Fruit fly (Drosophila melanogaster): ENCODE measurements around the gene SMC1.
A peak's percentile ranks its signal among the peaks of the same experiment; 100 is the strongest.

SMC1 gene

dm6 chr3R:24037538-24038265 is 20.4 kb upstream of the SMC1 start, which contains the start of gene spas (continued):
- TF ChIP-seq salr (GFP tag; optimal IDR thresholded peaks at IDR 0.05): peak in 1 of 2 experiments; percentile 46
- peak; percentile 80 for TF ChIP-seq Hr4 (GFP tag; optimal IDR thresholded peaks at IDR 0.05)
- TF ChIP-seq dsx (GFP tag; optimal IDR thresholded peaks at IDR 0.05; ENCODE audit: poor library complexity, severe bottlenecking): peak; percentile 15
- TF ChIP-seq CG8119 (GFP tag; IDR thresholded peaks at IDR 0.05): no peak
- TF ChIP-seq Hr39 (GFP tag; optimal IDR thresholded peaks at IDR 0.05): peak; percentile 86
- TF ChIP-seq CG10669 (GFP tag; optimal IDR thresholded peaks at IDR 0.05): no peak
- no peak for TF ChIP-seq CG16779 (tag; optimal IDR thresholded peaks at IDR 0.05)
- TF ChIP-seq CG6854 (GFP tag; optimal IDR thresholded peaks at IDR 0.05): no peak
- TF ChIP-seq Lpt (GFP tag; optimal IDR thresholded peaks at IDR 0.05): peak; percentile 18

- TF ChIP-seq CG6808 (GFP tag; optimal IDR thresholded peaks at IDR 0.05) (peak; percentile 25), CG7368 (GFP tag; optimal IDR thresholded peaks at IDR 0.05) (no peak), achi (GFP tag; optimal IDR thresholded peaks at IDR 0.05) (peak; percentile 30), svp (GFP tag) (peak; percentile 78), CG6163 (GFP tag; IDR thresholded peaks at IDR 0.05) (peak; percentile 46; the same call in 2 of the 3 replicates), dsx (GFP tag; optimal IDR thresholded peaks at IDR 0.05; ENCODE audit: poor library complexity, severe bottlenecking) (no peak), eg (GFP tag; IDR thresholded peaks at IDR 0.05) (0 out of 3 replicates have a peak, but pooled peaks have one; percentile 11), Sox102F (GFP tag; optimal IDR thresholded peaks at IDR 0.05) (peak; percentile 50), CG6792 (GFP tag; optimal IDR thresholded peaks at IDR 0.05) (peak; percentile 25), CG8632 (GFP tag; optimal IDR thresholded peaks at IDR 0.05) (peak; percentile 13), Eip78C (GFP tag) (peak; percentile 82), Smox (GFP tag; optimal IDR thresholded peaks at IDR 0.05) (no peak), topi (GFP tag; optimal IDR thresholded peaks at IDR 0.05) (no peak), Ets21C (GFP tag; optimal IDR thresholded peaks at IDR 0.05) (no peak), vri (GFP tag; optimal IDR thresholded peaks at IDR 0.05) (peak; percentile 34), CG10669 (GFP tag; optimal IDR thresholded peaks at IDR 0.05) (no peak), CG34406 (GFP tag; optimal IDR thresholded peaks at IDR 0.05) (peak; percentile 14), fd59A (GFP tag; optimal IDR thresholded peaks at IDR 0.05) (no peak), esn (GFP tag; optimal IDR thresholded peaks at IDR 0.05) (peak; percentile 33), CG3919 (GFP tag; optimal IDR thresholded peaks at IDR 0.05) (peak; percentile 9), Eip75B (GFP tag; optimal IDR thresholded peaks at IDR 0.05) (no peak), CG10631 (GFP tag; optimal IDR thresholded peaks at IDR 0.05) (no peak), Sox14 (GFP tag; optimal IDR thresholded peaks at IDR 0.05) (peak; percentile 57), Sox15 (GFP tag; optimal IDR thresholded peaks at IDR 0.05) (no peak), fkh (GFP tag; optimal IDR thresholded peaks at IDR 0.05) (peak; percentile 34), CG1621 (tag; optimal IDR thresholded peaks at IDR 0.05) (no peak), ss (GFP tag; optimal IDR thresholded peaks at IDR 0.05) (peak; percentile 64 to 74), Hr4 (GFP tag; optimal IDR thresholded peaks at IDR 0.05) (no peak), CG6854 (GFP tag; optimal IDR thresholded peaks at IDR 0.05) (no peak), pdm3 (GFP tag; optimal IDR thresholded peaks at IDR 0.05) (peak; percentile 22)
Observed at dm6 chr3R:24038736-24039556, 19.1 kb upstream of the SMC1 start, which contains the start of gene Miro. Miro (minus strand) TSS chr3R:24038847.

All from whole organism, prepupa.